Fruit fly (Drosophila melanogaster): ENCODE measurements around the gene tal-2A.

tal-2A gene

DNA sequence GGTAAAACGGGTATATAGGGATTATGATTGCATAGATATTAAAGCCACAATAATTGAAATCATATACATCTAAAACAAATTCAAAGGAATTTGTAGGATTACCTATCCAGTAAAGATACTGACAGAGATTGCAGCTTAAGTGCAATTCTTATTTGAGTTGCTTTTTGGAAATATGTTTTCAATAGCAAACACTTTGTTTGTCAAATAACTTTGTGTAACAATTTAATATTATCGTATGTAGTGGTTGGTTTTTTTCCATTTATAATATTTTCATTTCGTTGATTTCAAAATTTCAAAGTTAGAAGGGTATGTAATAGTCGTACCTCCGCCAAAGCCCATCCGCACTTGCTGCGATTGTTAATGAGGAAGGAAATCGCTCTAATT lies 6.2 kb upstream of the tal-2A start (continued):
- no peak for TF ChIP-seq Hr38 (GFP tag; optimal IDR thresholded peaks at IDR 0.05)
- TF ChIP-seq ss (GFP tag; optimal IDR thresholded peaks at IDR 0.05), result peak in 1 of 2 experiments; percentile 25
- no peak for TF ChIP-seq dsx (GFP tag; optimal IDR thresholded peaks at IDR 0.05; ENCODE audit: poor library complexity, severe bottlenecking)
- TF ChIP-seq CG7368 (GFP tag; optimal IDR thresholded peaks at IDR 0.05), result peak; percentile 2
- peak; percentile 75 for TF ChIP-seq CG8119 (GFP tag; IDR thresholded peaks at IDR 0.05)
- TF ChIP-seq Hr4 (GFP tag; optimal IDR thresholded peaks at IDR 0.05), result peak; percentile 87
- TF ChIP-seq cyc (GFP tag; optimal IDR thresholded peaks at IDR 0.05), result peak; percentile 25
- peak; percentile 61 for TF ChIP-seq topi (GFP tag; optimal IDR thresholded peaks at IDR 0.05)
- peak; percentile 37 for TF ChIP-seq CG11902 (GFP tag; optimal IDR thresholded peaks at IDR 0.05)
- no peak for TF ChIP-seq Blimp-1 (GFP tag; optimal IDR thresholded peaks at IDR 0.05)
- no peak for TF ChIP-seq Gug (GFP tag; IDR thresholded peaks at IDR 0.05)
- TF ChIP-seq acj6 (GFP tag; optimal IDR thresholded peaks at IDR 0.05), result peak; percentile 61
- TF ChIP-seq CG9139 (GFP tag; optimal IDR thresholded peaks at IDR 0.05), result no peak
- TF ChIP-seq CG10631 (GFP tag; optimal IDR thresholded peaks at IDR 0.05), result peak; percentile 55
- TF ChIP-seq CG34406 (GFP tag; optimal IDR thresholded peaks at IDR 0.05), result peak; percentile 46
- TF ChIP-seq CG11762 (GFP tag; optimal IDR thresholded peaks at IDR 0.05; ENCODE audit: insufficient read depth), result peak; percentile 46
- TF ChIP-seq spab (GFP tag; optimal IDR thresholded peaks at IDR 0.05), result peak; percentile 32
- TF ChIP-seq CG1621 (tag; optimal IDR thresholded peaks at IDR 0.05), result no peak
- TF ChIP-seq Eip93F (GFP tag; optimal IDR thresholded peaks at IDR 0.05), result no peak
- TF ChIP-seq CG6792 (GFP tag; optimal IDR thresholded peaks at IDR 0.05), result peak; percentile 45
- peak; percentile 70 for TF ChIP-seq Eip75B (GFP tag; optimal IDR thresholded peaks at IDR 0.05)
- TF ChIP-seq CG32006 (GFP tag; optimal IDR thresholded peaks at IDR 0.05), result peak; percentile 91
- TF ChIP-seq CG6163 (GFP tag; IDR thresholded peaks at IDR 0.05), result peak; percentile 39; the same call in 1 of the 3 replicates
- peak; percentile 49 for TF ChIP-seq Hr39 (GFP tag; optimal IDR thresholded peaks at IDR 0.05)
- peak; percentile 75 for TF ChIP-seq pdm3 (GFP tag; optimal IDR thresholded peaks at IDR 0.05)
- TF ChIP-seq Lpt (GFP tag; optimal IDR thresholded peaks at IDR 0.05), result peak; percentile 43
- TF ChIP-seq CG15336 (GFP tag; IDR thresholded peaks at IDR 0.05), result peak; percentile 65
- peak; percentile 28 for TF ChIP-seq CG3032 (tag; optimal IDR thresholded peaks at IDR 0.05)
- no peak for TF ChIP-seq fkh (GFP tag; optimal IDR thresholded peaks at IDR 0.05)
- TF ChIP-seq CG4318 (GFP tag; optimal IDR thresholded peaks at IDR 0.05), result peak; percentile 84
- TF ChIP-seq esn (GFP tag; optimal IDR thresholded peaks at IDR 0.05), result peak; percentile 68
- no peak for TF ChIP-seq vri (GFP tag; optimal IDR thresholded peaks at IDR 0.05)
- TF ChIP-seq OdsH (GFP tag; optimal IDR thresholded peaks at IDR 0.05), result peak; percentile 71
- peak; percentile 23 for TF ChIP-seq CG10669 (GFP tag; optimal IDR thresholded peaks at IDR 0.05)
- peak in 1 of 2 experiments; percentile 86 for TF ChIP-seq salr (GFP tag; optimal IDR thresholded peaks at IDR 0.05)
- TF ChIP-seq Sox15 (GFP tag; optimal IDR thresholded peaks at IDR 0.05), result no peak

DNA sequence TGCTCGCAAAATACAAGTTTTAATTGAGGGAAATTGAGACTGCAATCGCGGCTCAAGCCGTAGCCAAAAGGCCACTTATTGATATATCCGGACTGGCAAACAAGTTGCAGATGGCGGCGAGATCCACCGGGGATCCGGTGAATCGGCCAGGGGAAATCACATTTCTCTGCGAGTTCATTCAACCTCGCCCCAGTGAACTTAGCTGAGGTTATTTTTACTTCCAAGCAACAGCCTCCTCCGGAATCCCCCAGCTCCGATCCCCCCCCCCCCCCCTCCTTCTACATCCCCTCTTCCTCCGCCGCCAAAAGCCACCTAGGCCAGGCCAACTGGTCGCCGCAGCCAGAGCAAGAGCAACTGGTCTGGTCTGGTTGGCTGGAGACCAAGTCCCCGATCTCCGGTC lies 5.6 kb upstream of the tal-2A start:
- TF ChIP-seq Eip78C (GFP tag) (no peak), eg (GFP tag; IDR thresholded peaks at IDR 0.05) (peak; percentile 49; the same call in 1 of the 3 replicates), Lpt (GFP tag; optimal IDR thresholded peaks at IDR 0.05) (peak; percentile 19), CG1621 (tag; optimal IDR thresholded peaks at IDR 0.05) (peak; percentile 9), svp (GFP tag) (peak; percentile 16)

DNA sequence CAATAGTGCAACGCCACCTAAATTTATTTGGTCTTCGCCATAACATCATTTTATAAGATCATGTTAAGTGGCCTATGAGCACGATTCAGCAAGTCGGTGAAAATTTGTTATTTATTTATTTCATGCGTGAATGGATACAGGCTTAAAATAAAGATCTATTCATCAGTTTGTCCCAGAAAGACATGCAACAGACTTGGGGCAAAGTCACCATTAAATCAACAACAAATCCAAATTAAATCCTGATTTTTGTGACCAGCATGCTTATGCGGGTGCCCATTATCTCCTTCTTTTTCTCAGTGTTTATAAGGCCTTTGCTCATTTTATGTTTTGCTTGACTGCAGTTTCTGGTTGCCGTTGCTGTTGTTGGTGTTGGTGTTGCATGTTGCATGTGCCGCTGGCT lies 5.0 kb upstream of the tal-2A start:
- TF ChIP-seq lz (GFP tag; optimal IDR thresholded peaks at IDR 0.05) (peak; percentile 46), CG6792 (GFP tag; optimal IDR thresholded peaks at IDR 0.05) (peak; percentile 47), CG10669 (GFP tag; optimal IDR thresholded peaks at IDR 0.05) (peak; percentile 14), Ets21C (GFP tag; optimal IDR thresholded peaks at IDR 0.05) (no peak), Eip78C (GFP tag) (peak; percentile 94), cyc (GFP tag; optimal IDR thresholded peaks at IDR 0.05) (peak; percentile 35), eg (GFP tag; IDR thresholded peaks at IDR 0.05) (peak; percentile 41; the same call in 2 of the 3 replicates), spab (GFP tag; optimal IDR thresholded peaks at IDR 0.05) (peak; percentile 12), fd85E (GFP tag; optimal IDR thresholded peaks at IDR 0.05) (no peak), CG7368 (GFP tag; optimal IDR thresholded peaks at IDR 0.05) (peak; percentile 49), Hr39 (GFP tag; optimal IDR thresholded peaks at IDR 0.05) (peak; percentile 42), topi (GFP tag; optimal IDR thresholded peaks at IDR 0.05) (peak; percentile 53), CG6854 (GFP tag; optimal IDR thresholded peaks at IDR 0.05) (no peak), CG6276 (GFP tag; optimal IDR thresholded peaks at IDR 0.05) (peak; percentile 73), Lpt (GFP tag; optimal IDR thresholded peaks at IDR 0.05) (no peak), svp (GFP tag) (peak; percentile 68), Sox102F (GFP tag; optimal IDR thresholded peaks at IDR 0.05) (peak; percentile 41), pdm3 (GFP tag; optimal IDR thresholded peaks at IDR 0.05) (peak; percentile 68), CG1621 (tag; optimal IDR thresholded peaks at IDR 0.05) (no peak), CG8319 (GFP tag; optimal IDR thresholded peaks at IDR 0.05) (peak; percentile 31), Eip75B (GFP tag; optimal IDR thresholded peaks at IDR 0.05) (peak; percentile 57), Hr38 (GFP tag; optimal IDR thresholded peaks at IDR 0.05) (no peak), Smox (GFP tag; optimal IDR thresholded peaks at IDR 0.05) (peak; percentile 38), CG3919 (GFP tag; optimal IDR thresholded peaks at IDR 0.05) (peak; percentile 62)
